Fruit fly (Drosophila melanogaster) whole organism, adult: ENCODE measurements around the gene CG32388.

Source experiments
- CG11617 ChIP-seq: fragments of 200-800 bp; sonication (Bioruptor generic); optimal IDR thresholded peaks from 2 replicates; lab custom pipeline; 2017; ENCODE audit warnings: mild to moderate bottlenecking, missing biosample characterization, missing genetic modification reagents, missing genetic modification characterization
- CG12768 ChIP-seq: fragments of 200-800 bp; sonication (Bioruptor generic); optimal IDR thresholded peaks from 2 replicates; lab custom pipeline; 2017; ENCODE audit warnings: missing biosample characterization, missing genetic modification characterization, mild to moderate bottlenecking, moderate library complexity, missing genetic modification reagents
- CG14711 ChIP-seq: fragments of 200-800 bp; sonication (Bioruptor generic); optimal IDR thresholded peaks from 2 replicates; lab custom pipeline; 2018; ENCODE audit warnings: missing biosample characterization, mild to moderate bottlenecking, missing genetic modification characterization, moderate library complexity
- CG1620 ChIP-seq: fragments of 200-800 bp; sonication (Bioruptor generic); optimal IDR thresholded peaks from 2 replicates; lab custom pipeline; 2016; ENCODE audit warnings: missing biosample characterization, missing genetic modification characterization
- CG33017 ChIP-seq: fragments of 200-800 bp; sonication (Bioruptor generic); optimal IDR thresholded peaks from 2 replicates; lab custom pipeline; 2018; ENCODE audit warnings: missing biosample characterization, mild to moderate bottlenecking, missing genetic modification characterization, moderate library complexity
- CG5204 ChIP-seq: fragments of 200-800 bp; sonication (Bioruptor generic); optimal IDR thresholded peaks from 2 replicates; lab custom pipeline; 2016; ENCODE audit warnings: missing biosample characterization, missing genetic modification characterization
- CG7045 ChIP-seq: fragments of 200-800 bp; sonication (Bioruptor generic); optimal IDR thresholded peaks from 2 replicates; lab custom pipeline; 2017; ENCODE audit warnings: missing biosample characterization, mild to moderate bottlenecking, missing genetic modification characterization
- CG7101 ChIP-seq: fragments of 200-800 bp; sonication (Bioruptor generic); optimal IDR thresholded peaks from 2 replicates; lab custom pipeline; 2018; ENCODE audit warnings: missing biosample characterization, mild to moderate bottlenecking, missing genetic modification characterization, moderate library complexity
- Clk ChIP-seq: fragments of 200-800 bp; sonication (Bioruptor generic); optimal IDR thresholded peaks from 2 replicates; lab custom pipeline; 2017; ENCODE audit warnings: missing biosample characterization, missing genetic modification characterization
- Crg-1 ChIP-seq: fragments of 200-800 bp; sonication (Bioruptor generic); optimal IDR thresholded peaks from 2 replicates; lab custom pipeline; 2016; ENCODE audit warnings: missing biosample characterization, missing genetic modification characterization
- Hr96 ChIP-seq: fragments of 200-800 bp; sonication (Bioruptor generic); optimal IDR thresholded peaks from 2 replicates; lab custom pipeline; 2016; ENCODE audit warnings: missing biosample characterization, missing genetic modification characterization
- Mnt ChIP-seq: fragments of 200-800 bp; sonication (Bioruptor generic); optimal IDR thresholded peaks from 2 replicates; lab custom pipeline; 2016; ENCODE audit warnings: missing biosample characterization, mild to moderate bottlenecking, missing genetic modification characterization
- bab1 ChIP-seq: fragments of 200-800 bp; sonication (Bioruptor generic); optimal IDR thresholded peaks from 3 replicates; lab custom pipeline; 2019; ENCODE audit warnings: missing biosample characterization, mild to moderate bottlenecking, missing genetic modification characterization, moderate library complexity
- cic ChIP-seq: fragments of 200-800 bp; sonication (Bioruptor generic); optimal IDR thresholded peaks from 2 replicates; lab custom pipeline; 2017; ENCODE audit warnings: missing biosample characterization, mild to moderate bottlenecking, missing genetic modification characterization, moderate library complexity
- cnc ChIP-seq, 2 experiments: fragments of >200 bp; optimal IDR thresholded peaks; 2 replicates each; lab custom pipeline; 2017
- kay ChIP-seq: fragments of 200-800 bp; sonication (Bioruptor generic); peaks from one replicate; lab custom pipeline; 2016; ENCODE audit warnings: missing biosample characterization, missing genetic modification characterization, borderline replicate concordance
- ovo ChIP-seq: fragments of 200-800 bp; sonication (Bioruptor generic); optimal IDR thresholded peaks from 2 replicates; lab custom pipeline; 2016; ENCODE audit warnings: missing biosample characterization, missing genetic modification characterization
- pad ChIP-seq: fragments of 200-800 bp; sonication (Bioruptor generic); optimal IDR thresholded peaks from 3 replicates; lab custom pipeline; 2017; ENCODE audit warnings: missing biosample characterization, missing genetic modification characterization, mild to moderate bottlenecking, moderate library complexity, missing genetic modification reagents
- tj ChIP-seq: fragments of 200-800 bp; sonication (Bioruptor generic); optimal IDR thresholded peaks from 3 replicates; lab custom pipeline; 2017; ENCODE audit warnings: missing biosample characterization, mild to moderate bottlenecking, missing genetic modification characterization, moderate library complexity
- toe ChIP-seq: fragments of 200-800 bp; sonication (Bioruptor generic); optimal IDR thresholded peaks from 2 replicates; lab custom pipeline; 2016; ENCODE audit warnings: missing biosample characterization, missing genetic modification characterization

The CG32388 gene

dm6 chr3L:6943948-6944319, 40.5 kb downstream of the CG32388 start:
- TF ChIP-seq CG12768 (no peak), kay (GFP tag; lab: Kevin White, UChicago) (no peak), Mnt (no peak), cnc (optimal IDR thresholded peaks at IDR 0.05; lab: Kevin White, UChicago) (no peak), Crg-1 (GFP tag; lab: Kevin White, UChicago) (no peak), Hr96 (GFP tag; lab: Kevin White, UChicago) (no peak), CG5204 (GFP tag; lab: Kevin White, UChicago) (no peak), tj (GFP tag; lab: Kevin White, UChicago) (no peak), toe (GFP tag; lab: Kevin White, UChicago) (no peak)

- TF ChIP-seq cnc (optimal IDR thresholded peaks at IDR 0.05; lab: Kevin White, UChicago) (no peak), ovo (GFP tag; lab: Kevin White, UChicago) (no peak), Clk (no peak), Hr96 (GFP tag; lab: Kevin White, UChicago) (no peak), pad (GFP tag; lab: Kevin White, UChicago) (no peak), CG5204 (GFP tag; lab: Kevin White, UChicago) (no peak), cic (no peak), tj (GFP tag; lab: Kevin White, UChicago) (no peak), toe (GFP tag; lab: Kevin White, UChicago) (no peak), Crg-1 (GFP tag; lab: Kevin White, UChicago) (no peak), CG7101 (no peak), CG12768 (no peak), CG11617 (no peak), Mnt (no peak), CG33017 (tag; lab: Kevin White, UChicago) (no peak), kay (GFP tag; lab: Kevin White, UChicago) (no peak), CG14711 (tag; lab: Kevin White, UChicago) (no peak), bab1 (no peak), CG1620 (GFP tag; lab: Kevin White, UChicago) (no peak), CG7045 (GFP tag; lab: Kevin White, UChicago) (no peak)
These were observed 41.0 kb downstream of the CG32388 start for dm6 chr3L:6943204-6943947.

dm6 chr3L:6942831-6943114, 41.6 kb downstream of the CG32388 start, which contains the start of gene tow:
Gene tow (plus strand): TSS chr3L:6942856.
- TF ChIP-seq CG7101: no peak

dm6 chr3L:6942103-6942830, 42.1 kb downstream of the CG32388 start:
- no peak for TF ChIP-seq tj (GFP tag; lab: Kevin White, UChicago)
- TF ChIP-seq pad (GFP tag; lab: Kevin White, UChicago): no peak
- TF ChIP-seq CG33017 (tag; lab: Kevin White, UChicago): no peak
- peak; percentile 2 for TF ChIP-seq Hr96 (GFP tag; lab: Kevin White, UChicago)

dm6 chr3L:6934799-6935318, 49.5 kb downstream of the CG32388 start:
- no peak for TF ChIP-seq CG11617
